Worm (Caenorhabditis elegans): ENCODE results near the gene H04J21.1.

The H04J21.1 gene

ce11 chrIII:2401126-2402123 is 29.7 kb upstream of the H04J21.1 start, which contains the start of the genes cic-1 and strm-1 (continued):
- no peak for TF ChIP-seq sox-4 (tag; optimal IDR thresholded peaks at IDR 0.05)
- TF ChIP-seq lsy-2 (tag; optimal IDR thresholded peaks at IDR 0.05) = peak; percentile 80 to 84

DNA sequence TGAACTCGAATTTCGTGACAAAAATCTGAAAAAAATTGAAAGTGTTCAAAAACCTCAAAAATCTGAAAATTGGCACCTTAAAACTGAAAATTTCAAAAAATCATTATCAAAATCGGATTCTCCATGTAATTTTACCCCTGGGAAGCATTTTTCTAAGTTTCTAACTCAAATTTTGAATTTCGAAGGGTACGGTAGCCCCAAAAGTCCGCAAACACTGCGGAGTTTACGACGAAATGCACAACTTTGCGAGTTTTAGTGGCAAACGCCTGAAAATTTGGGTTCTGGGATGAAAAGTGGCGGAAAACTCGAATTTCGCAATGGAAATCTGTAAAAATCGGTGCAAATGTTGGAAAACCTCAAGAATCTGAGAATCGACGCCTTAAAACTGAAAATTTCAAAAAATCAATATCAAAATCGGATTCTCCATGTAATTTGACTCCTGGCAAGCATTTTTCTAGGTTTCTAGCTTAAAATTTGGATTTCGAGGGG is 21.9 kb upstream of the H04J21.1 start:
- TF ChIP-seq lin-13 (GFP tag; optimal IDR thresholded peaks at IDR 0.05) (peak; percentile 27), unc-98 (GFP tag; IDR thresholded peaks at IDR 0.05) (no peak), efl-1 (optimal IDR thresholded peaks at IDR 0.05) (no peak), efl-1 (GFP tag; optimal IDR thresholded peaks at IDR 0.05 in 1 of 2) (peak in 1 of 2 experiments; percentile 91)

DNA sequence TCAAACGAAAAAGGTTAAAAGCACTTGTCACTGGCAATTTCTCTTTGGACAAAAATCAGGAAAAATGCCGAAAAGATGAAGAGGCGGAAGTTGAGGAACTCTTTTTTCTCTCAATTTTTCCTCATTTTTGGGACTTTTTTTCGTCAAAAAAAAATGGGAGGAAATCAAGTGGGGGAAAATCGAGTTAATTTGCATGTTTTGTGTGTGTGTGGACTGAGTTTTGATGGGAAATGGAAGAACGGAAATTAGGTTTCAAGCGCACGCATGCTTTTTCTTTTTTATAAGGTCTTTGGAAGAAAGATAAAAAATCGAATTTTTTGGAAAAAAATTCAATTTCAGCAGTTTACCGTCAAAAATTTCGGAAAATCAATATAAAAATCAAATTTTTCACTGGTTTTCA is 19.9 kb upstream of the H04J21.1 start:
- TF ChIP-seq efl-1 (optimal IDR thresholded peaks at IDR 0.05) (no peak), efl-1 (GFP tag; optimal IDR thresholded peaks at IDR 0.05 in 1 of 2) (peak in 1 of 2 experiments; percentile 72), lin-14 (GFP tag; optimal IDR thresholded peaks at IDR 0.05) (peak; percentile 72), nhr-47 (tag; optimal IDR thresholded peaks at IDR 0.05) (no peak), fkh-10 (GFP tag; optimal IDR thresholded peaks at IDR 0.05) (peak; percentile 38)

- TF ChIP-seq ceh-82 (tag; optimal IDR thresholded peaks at IDR 0.05) = no peak
- TF ChIP-seq nhr-90 (tag; optimal IDR thresholded peaks at IDR 0.05; ENCODE audit: poor library complexity) = no peak
- TF ChIP-seq unc-130 (tag; optimal IDR thresholded peaks at IDR 0.05) = no peak
- no peak for TF ChIP-seq C04F5.9 (tag; optimal IDR thresholded peaks at IDR 0.05)
- no peak for TF ChIP-seq pqm-1 (tag; optimal IDR thresholded peaks at IDR 0.05)
- no peak for TF ChIP-seq hlh-4 (tag; optimal IDR thresholded peaks at IDR 0.05)
- TF ChIP-seq hlh-17 (GFP tag; optimal IDR thresholded peaks at IDR 0.05; ENCODE audit: borderline replicate concordance) = no peak
- TF ChIP-seq mab-9 (GFP tag; IDR thresholded peaks at IDR 0.05) = no peak
- no peak for TF ChIP-seq fkh-4 (tag; optimal IDR thresholded peaks at IDR 0.05; ENCODE audit: borderline replicate concordance)
- no peak for TF ChIP-seq lin-13 (GFP tag; optimal IDR thresholded peaks at IDR 0.05)
- no peak for TF ChIP-seq swsn-7 (tag; optimal IDR thresholded peaks at IDR 0.05)
- TF ChIP-seq sptf-1 (tag; optimal IDR thresholded peaks at IDR 0.05) = no peak
- no peak for TF ChIP-seq nhr-11 (tag; optimal IDR thresholded peaks at IDR 0.05)
- TF ChIP-seq dpl-1 (GFP tag; optimal IDR thresholded peaks at IDR 0.05) = no peak
- no peak for TF ChIP-seq zag-1 (tag; optimal IDR thresholded peaks at IDR 0.05)
Measured at ce11 chrIII:2386483-2386882, 14.7 kb upstream of the H04J21.1 start, which contains the start of gene H14E04.3. Gene H14E04.3 (minus strand): TSS chrIII:2386583.

- no peak for TF ChIP-seq dpl-1 (GFP tag; optimal IDR thresholded peaks at IDR 0.05)
- TF ChIP-seq nhr-77 (tag; optimal IDR thresholded peaks at IDR 0.05) = no peak
- no peak for TF ChIP-seq nhr-71 (tag; optimal IDR thresholded peaks at IDR 0.05)
- TF ChIP-seq zag-1 (tag; optimal IDR thresholded peaks at IDR 0.05) = no peak
- TF ChIP-seq unc-86 (tag; optimal IDR thresholded peaks at IDR 0.05) = no peak
- no peak for TF ChIP-seq nhr-84 (tag; optimal IDR thresholded peaks at IDR 0.05)
Measured at ce11 chrIII:2384364-2384763, 12.6 kb upstream of the H04J21.1 start.

ce11 chrIII:2375918-2376317 is 4.2 kb upstream of the H04J21.1 start, which contains the start of gene H14E04.2:
Gene H14E04.2 (plus strand): TSS chrIII:2376193.
- TF ChIP-seq snpc-4 (tag; optimal IDR thresholded peaks at IDR 0.05) = peak; percentile 20
- TF ChIP-seq pax-3 (tag; optimal IDR thresholded peaks at IDR 0.05) = peak; percentile 73
- TF ChIP-seq rnt-1 (tag; optimal IDR thresholded peaks at IDR 0.05) = peak; percentile 85
- TF ChIP-seq xbp-1 (tag; optimal IDR thresholded peaks at IDR 0.05) = peak; percentile 87
- peak; percentile 23 for TF ChIP-seq fkh-4 (tag; optimal IDR thresholded peaks at IDR 0.05; ENCODE audit: borderline replicate concordance)
- peak; percentile 80 for TF ChIP-seq lin-13 (GFP tag; optimal IDR thresholded peaks at IDR 0.05)
- no peak for TF ChIP-seq unc-62 (GFP tag; optimal IDR thresholded peaks at IDR 0.05)
- peak; percentile 63 for TF ChIP-seq F16B12.6 (tag; optimal IDR thresholded peaks at IDR 0.05)
- peak; percentile 85 for TF ChIP-seq lin-14 (GFP tag; optimal IDR thresholded peaks at IDR 0.05)
- peak; percentile 62 for TF ChIP-seq unc-86 (tag; optimal IDR thresholded peaks at IDR 0.05)
- TF ChIP-seq hlh-4 (tag; optimal IDR thresholded peaks at IDR 0.05) = no peak
- TF ChIP-seq sox-4 (tag; optimal IDR thresholded peaks at IDR 0.05) = no peak
- TF ChIP-seq ztf-4 (tag; optimal IDR thresholded peaks at IDR 0.05) = no peak
- peak; percentile 75 for TF ChIP-seq vab-15 (tag; optimal IDR thresholded peaks at IDR 0.05)
- no peak for TF ChIP-seq hpl-2 (GFP tag; optimal IDR thresholded peaks at IDR 0.05)
- TF ChIP-seq zip-4 (GFP tag; optimal IDR thresholded peaks at IDR 0.05) = peak; percentile 55
- TF ChIP-seq ces-1 (GFP tag; optimal IDR thresholded peaks at IDR 0.05) = no peak
- peak in 1 of 2 experiments; percentile 51 for TF ChIP-seq ztf-11 (tag; optimal IDR thresholded peaks at IDR 0.05)
- no peak for TF ChIP-seq egl-27 (tag; optimal IDR thresholded peaks at IDR 0.05)
